Worm (Caenorhabditis elegans): ENCODE results near the gene srw-66.

Gene srw-66

ce11 chrII:1246855-1247259 lies 24.9 kb downstream of the srw-66 start:
- TF ChIP-seq hlh-30 (tag; optimal IDR thresholded peaks at IDR 0.05; ENCODE audit: insufficient read depth) (peak; percentile 86), ceh-22 (tag; optimal IDR thresholded peaks at IDR 0.05) (peak; percentile 51), ztf-16 (tag; optimal IDR thresholded peaks at IDR 0.05) (peak; percentile 6), fkh-6 (tag; optimal IDR thresholded peaks at IDR 0.05) (peak; percentile 15), unc-3 (GFP tag; conservative IDR thresholded peaks at IDR 0.05) (no peak), unc-3 (tag; optimal IDR thresholded peaks at IDR 0.05) (no peak), ceh-30 (tag; optimal IDR thresholded peaks at IDR 0.05) (no peak), che-1 (tag; optimal IDR thresholded peaks at IDR 0.05) (no peak), zip-5 (tag; optimal IDR thresholded peaks at IDR 0.05) (no peak), ceh-31 (tag; optimal IDR thresholded peaks at IDR 0.05) (peak; percentile 91), lin-11 (tag; optimal IDR thresholded peaks at IDR 0.05) (no peak), T23F11.4 (GFP tag; optimal IDR thresholded peaks at IDR 0.05) (peak; percentile 62), K02D7.2 (tag; optimal IDR thresholded peaks at IDR 0.05) (no peak), ahr-1 (tag; optimal IDR thresholded peaks at IDR 0.05) (no peak), Y22D7AL.16 (tag; optimal IDR thresholded peaks at IDR 0.05) (no peak), ceh-24 (tag; optimal IDR thresholded peaks at IDR 0.05) (no peak), tbx-7 (tag; optimal IDR thresholded peaks at IDR 0.05) (peak; percentile 29), F13H6.1 (tag; optimal IDR thresholded peaks at IDR 0.05) (peak; percentile 99), nhr-11 (tag; optimal IDR thresholded peaks at IDR 0.05) (no peak), pha-2 (tag; optimal IDR thresholded peaks at IDR 0.05) (no peak), pha-4 (tag; optimal IDR thresholded peaks at IDR 0.05) (no peak), sdc-2 (tag; optimal IDR thresholded peaks at IDR 0.05) (peak; percentile 54), mec-3 (tag; optimal IDR thresholded peaks at IDR 0.05; ENCODE audit: borderline replicate concordance) (no peak), odd-2 (tag; optimal IDR thresholded peaks at IDR 0.05) (no peak), ceh-6 (GFP tag; optimal IDR thresholded peaks at IDR 0.05) (peak; percentile 19), npax-4 (tag; optimal IDR thresholded peaks at IDR 0.05) (no peak), dmd-4 (tag; optimal IDR thresholded peaks at IDR 0.05; ENCODE audit: borderline replicate concordance) (peak; percentile 53), fax-1 (tag; optimal IDR thresholded peaks at IDR 0.05) (peak; percentile 34), elt-4 (tag; optimal IDR thresholded peaks at IDR 0.05) (no peak), eyg-1 (tag; optimal IDR thresholded peaks at IDR 0.05) (peak; percentile 16), ceh-48 (tag; optimal IDR thresholded peaks at IDR 0.05) (no peak), fkh-10 (GFP tag; optimal IDR thresholded peaks at IDR 0.05) (no peak), unc-42 (tag; optimal IDR thresholded peaks at IDR 0.05) (peak; percentile 35), C38D4.7 (GFP tag; optimal IDR thresholded peaks at IDR 0.05) (no peak), hlh-8 (tag; optimal IDR thresholded peaks at IDR 0.05) (peak; percentile 30), lim-6 (tag; optimal IDR thresholded peaks at IDR 0.05) (no peak), nfya-1 (tag; optimal IDR thresholded peaks at IDR 0.05) (peak; percentile 90), ceh-9 (tag; optimal IDR thresholded peaks at IDR 0.05) (no peak), syd-9 (tag; optimal IDR thresholded peaks at IDR 0.05) (peak; percentile 18), hlh-15 (tag; optimal IDR thresholded peaks at IDR 0.05) (no peak), ceh-14 (tag; optimal IDR thresholded peaks at IDR 0.05) (peak; percentile 49), ceh-45 (GFP tag; IDR thresholded peaks at IDR 0.05) (no peak), ama-1 (optimal IDR thresholded peaks at IDR 0.05) (no peak), pros-1 (tag; optimal IDR thresholded peaks at IDR 0.05) (peak; percentile 90), ets-4 (tag; optimal IDR thresholded peaks at IDR 0.05) (peak; percentile 48), hlh-6 (tag; optimal IDR thresholded peaks at IDR 0.05) (peak; percentile 66), elt-2 (tag; optimal IDR thresholded peaks at IDR 0.05) (peak; percentile 61), ceh-19 (GFP tag; optimal IDR thresholded peaks at IDR 0.05) (peak; percentile 19), ceh-18 (tag; optimal IDR thresholded peaks at IDR 0.05) (peak; percentile 68), rnt-1 (tag; optimal IDR thresholded peaks at IDR 0.05) (peak; percentile 89), ceh-34 (tag; optimal IDR thresholded peaks at IDR 0.05) (peak; percentile 81), dve-1 (tag; optimal IDR thresholded peaks at IDR 0.05) (peak; percentile 64), sox-2 (GFP tag; IDR thresholded peaks at IDR 0.05) (no peak), unc-55 (GFP tag; optimal IDR thresholded peaks at IDR 0.05) (peak; percentile 88)
